Worm (Caenorhabditis elegans) whole organism, L4/young adult: ENCODE measurements around the gene M176.4.
A peak's percentile ranks its signal among the peaks of the same experiment; 100 is the strongest.

Source experiments
- W03F9.2 ChIP-seq: fragments of 150-350 bp; optimal IDR thresholded peaks from 2 replicates; lab custom pipeline; 2014; ENCODE audit warnings: missing biosample characterization, missing genetic modification characterization
- dao-5 ChIP-seq: sonication (generic microtip); optimal IDR thresholded peaks from 2 replicates; lab custom pipeline; 2016; ENCODE audit warnings: missing genotype, missing genetic modification characterization, moderate library complexity, missing compliant biosample characterization
- him-1 ChIP-seq: sonication (generic microtip); optimal IDR thresholded peaks from 2 replicates; lab custom pipeline; 2016; ENCODE audit warnings: missing genotype, missing genetic modification reagents, missing genetic modification characterization, missing compliant biosample characterization

M176.4 gene

ce11 chrII:9403087-9403486, 15.1 kb upstream of the M176.4 start, which contains the start of gene Y51B9A.6:
TSS of gene Y51B9A.6 (minus strand) at chrII:9403187.
- TF ChIP-seq W03F9.2 (tag; lab: Kevin White, UChicago) (no peak), him-1 (tag; lab: Kevin White, UChicago) (no peak), dao-5 (no peak)

- no peak for TF ChIP-seq him-1 (tag; lab: Kevin White, UChicago)
- no peak for TF ChIP-seq W03F9.2 (tag; lab: Kevin White, UChicago)
- TF ChIP-seq dao-5: no peak
These were observed 14.3 kb upstream of the M176.4 start, which contains the start of gene Y51B9A.5 for ce11 chrII:9403846-9404245. TSS of gene Y51B9A.5 (plus strand) at chrII:9404146.

ce11 chrII:9407020-9407419, 11.1 kb upstream of the M176.4 start, which contains the start of gene mpz-6:
TSS of gene mpz-6 (minus strand) at chrII:9407120.
- TF ChIP-seq W03F9.2 (tag; lab: Kevin White, UChicago): no peak
- TF ChIP-seq dao-5: no peak
- no peak for TF ChIP-seq him-1 (tag; lab: Kevin White, UChicago)

DNA sequence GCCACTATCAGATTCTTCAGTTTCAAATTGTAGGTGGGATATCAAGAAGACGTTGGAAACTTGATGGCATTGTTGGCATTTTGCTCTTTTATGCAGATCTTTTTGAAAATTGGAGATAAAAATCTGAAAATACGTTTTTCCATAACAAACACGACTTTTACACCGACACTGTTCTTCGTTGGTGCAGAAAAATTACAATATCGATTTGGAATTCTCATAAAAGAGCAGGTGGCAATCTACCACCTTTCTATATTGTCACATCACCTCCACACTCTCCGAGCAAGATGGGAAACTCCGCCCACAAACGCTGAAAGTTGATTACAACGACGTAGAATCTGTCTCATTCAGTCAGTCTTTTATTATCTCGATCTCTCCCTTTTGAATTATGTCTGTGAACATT, 10.7 kb upstream of the M176.4 start, which contains the start of gene arrd-2:
TSS of gene arrd-2 (plus strand) at position 301 of the 400 bp plus-strand sequence.
- TF ChIP-seq dao-5: no peak
- TF ChIP-seq W03F9.2 (tag; lab: Kevin White, UChicago): no peak
- TF ChIP-seq him-1 (tag; lab: Kevin White, UChicago): no peak

DNA sequence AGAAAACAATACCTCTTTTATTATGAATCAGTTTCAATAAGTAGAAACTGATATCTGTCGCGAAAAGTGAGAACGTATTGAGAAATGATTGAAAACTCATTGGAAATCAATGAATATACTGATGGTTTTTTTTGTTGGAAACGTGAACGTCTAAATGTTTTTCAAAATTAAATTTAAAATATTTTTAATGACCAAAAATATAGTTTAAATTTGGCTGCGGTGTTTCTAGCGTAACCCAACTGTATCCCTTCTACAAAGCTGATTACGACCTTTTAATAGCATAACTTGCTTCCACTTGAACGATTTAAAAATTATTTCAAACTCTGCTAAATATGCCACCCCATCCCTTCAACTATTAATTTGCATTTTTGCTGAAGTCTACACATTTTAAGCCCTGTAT, 6.7 kb upstream of the M176.4 start, which contains the start of gene M176.9:
TSS of gene M176.9 (minus strand) at position 101 of the 400 bp plus-strand sequence.
- TF ChIP-seq dao-5: no peak
- no peak for TF ChIP-seq him-1 (tag; lab: Kevin White, UChicago)
- no peak for TF ChIP-seq W03F9.2 (tag; lab: Kevin White, UChicago)

DNA sequence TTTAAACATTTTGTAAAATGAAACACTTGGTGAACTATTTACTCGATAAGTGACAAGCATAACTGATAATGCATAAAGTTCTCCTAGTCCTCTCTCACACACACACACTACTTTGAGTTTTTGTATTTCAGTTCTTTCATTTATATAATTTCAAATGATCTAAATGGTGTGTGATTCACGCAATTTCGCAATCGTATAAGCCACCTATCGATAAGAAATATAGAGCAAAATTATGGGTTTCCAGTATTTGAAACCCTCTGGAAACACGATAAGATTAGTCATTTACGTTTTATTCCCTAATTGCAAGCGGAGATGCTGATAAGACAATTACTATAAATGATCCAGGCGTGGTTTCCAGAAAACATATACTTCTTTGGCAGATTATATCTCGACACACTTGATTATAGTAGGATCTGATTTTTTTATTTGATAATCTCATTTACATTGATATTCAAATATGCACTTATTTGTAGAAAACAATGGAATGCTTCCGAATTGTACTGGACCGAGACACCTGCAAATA, 6.0 kb upstream of the M176.4 start, which contains the start of gene arrd-3:
TSS of gene arrd-3 (plus strand) at position 473 of the 523 bp plus-strand sequence.
- TF ChIP-seq him-1 (tag; lab: Kevin White, UChicago) (no peak), W03F9.2 (tag; lab: Kevin White, UChicago) (no peak), dao-5 (no peak)

ce11 chrII:9416381-9417276, 1.5 kb upstream of the M176.4 start, which contains the start of the genes gss-1 and chch-3:
TSS of gene gss-1 (minus strand) at chrII:9416431.
TSS of gene chch-3 (plus strand) at chrII:9417013.
- TF ChIP-seq dao-5: no peak
- peak; percentile 81 for TF ChIP-seq W03F9.2 (tag; lab: Kevin White, UChicago)
- no peak for TF ChIP-seq him-1 (tag; lab: Kevin White, UChicago)

- no peak for TF ChIP-seq dao-5
- no peak for TF ChIP-seq him-1 (tag; lab: Kevin White, UChicago)
- no peak for TF ChIP-seq W03F9.2 (tag; lab: Kevin White, UChicago)
These were observed 823 bp downstream of the M176.4 start for ce11 chrII:9418843-9419532.

DNA sequence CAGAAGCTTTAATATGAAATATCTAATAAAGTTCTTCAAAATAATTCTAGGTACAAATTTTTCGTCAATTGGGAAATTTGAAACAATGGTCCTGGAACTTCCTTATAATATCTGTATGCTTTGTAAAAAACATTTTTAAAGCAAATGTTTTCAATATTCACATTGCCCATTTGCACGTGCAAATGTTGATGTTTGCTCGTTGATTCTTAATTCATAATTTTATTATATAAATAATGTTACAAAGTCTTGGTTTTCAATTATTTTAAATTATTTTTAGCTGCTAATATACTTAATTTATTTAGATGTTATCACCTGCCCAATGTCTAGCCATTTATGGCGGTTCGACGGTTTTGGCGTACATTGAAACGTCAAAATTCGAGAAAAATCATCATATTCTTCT, 3.8 kb downstream of the M176.4 start, which contains the start of gene M176.11:
TSS of gene M176.11 (plus strand) at position 301 of the 400 bp plus-strand sequence.
- no peak for TF ChIP-seq him-1 (tag; lab: Kevin White, UChicago)
- no peak for TF ChIP-seq W03F9.2 (tag; lab: Kevin White, UChicago)
- TF ChIP-seq dao-5: no peak

DNA sequence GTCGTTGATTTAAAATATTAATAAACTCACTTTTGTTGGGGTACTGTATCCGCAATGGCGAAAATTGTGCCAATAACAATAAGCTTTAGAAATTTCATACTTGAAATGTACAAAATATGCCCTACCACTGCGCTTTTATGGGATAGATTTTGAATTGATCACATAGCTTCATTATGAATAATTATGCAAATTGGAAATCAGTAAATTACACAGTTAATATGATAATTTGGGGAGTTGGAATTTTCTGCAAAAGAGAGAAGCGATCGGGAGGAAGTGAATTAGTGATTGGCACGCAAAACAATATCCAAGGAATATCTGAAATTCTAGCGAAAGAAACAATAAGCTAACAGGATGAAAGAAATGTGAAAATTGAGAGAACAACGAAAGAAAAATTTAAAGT, 7.9 kb downstream of the M176.4 start, which contains the start of gene M176.10:
TSS of gene M176.10 (minus strand) at position 101 of the 400 bp plus-strand sequence.
- no peak for TF ChIP-seq dao-5

DNA sequence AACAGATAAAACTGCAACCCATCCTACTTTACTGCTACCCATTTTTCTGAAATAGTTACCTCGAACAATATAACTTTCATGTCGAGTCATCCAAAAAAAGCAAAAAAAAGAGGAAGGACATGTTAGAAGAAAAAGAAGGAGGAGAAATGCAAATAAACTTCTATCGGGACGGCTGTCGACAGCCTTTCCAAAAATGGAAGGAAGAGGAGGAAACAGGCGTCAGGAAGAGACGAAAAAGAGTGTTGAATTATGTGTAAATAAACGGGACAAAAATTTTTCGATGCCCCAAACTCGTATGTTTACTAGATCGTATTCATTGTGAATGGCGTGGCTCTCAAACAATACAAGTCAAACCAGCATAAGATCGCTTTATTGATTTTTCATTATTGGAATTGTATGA, 9.5 kb downstream of the M176.4 start, which contains the start of gene M176.5:
TSS of gene M176.5 (minus strand) at position 101 of the 400 bp plus-strand sequence.
- no peak for TF ChIP-seq dao-5
- no peak for TF ChIP-seq W03F9.2 (tag; lab: Kevin White, UChicago)
- TF ChIP-seq him-1 (tag; lab: Kevin White, UChicago): no peak

ce11 chrII:9431119-9431518, 13.0 kb downstream of the M176.4 start:
- TF ChIP-seq dao-5: no peak
- TF ChIP-seq W03F9.2 (tag; lab: Kevin White, UChicago): no peak
- TF ChIP-seq him-1 (tag; lab: Kevin White, UChicago): no peak

ce11 chrII:9433609-9434008, 15.4 kb downstream of the M176.4 start, which contains the start of gene kin-15:
TSS of gene kin-15 (minus strand) at chrII:9433709.
- no peak for TF ChIP-seq him-1 (tag; lab: Kevin White, UChicago)
- TF ChIP-seq dao-5: no peak
- TF ChIP-seq W03F9.2 (tag; lab: Kevin White, UChicago): no peak
